Worm (Caenorhabditis elegans) whole organism, L4/young adult: ENCODE measurements around the gene cdh-10.

Experiments
- W03F9.2 ChIP-seq: fragments of 150-350 bp; optimal IDR thresholded peaks from 2 replicates; lab custom pipeline; 2014; ENCODE audit warnings: missing biosample characterization, missing genetic modification characterization
- dao-5 ChIP-seq: sonication (generic microtip); optimal IDR thresholded peaks from 2 replicates; lab custom pipeline; 2016; ENCODE audit warnings: missing genotype, missing genetic modification characterization, moderate library complexity, missing compliant biosample characterization
- him-1 ChIP-seq: sonication (generic microtip); optimal IDR thresholded peaks from 2 replicates; lab custom pipeline; 2016; ENCODE audit warnings: missing genotype, missing genetic modification reagents, missing genetic modification characterization, missing compliant biosample characterization

The cdh-10 gene

ce11 chrIV:2463311-2463710 lies at the start of gene cdh-10:
TSS of gene cdh-10 (minus strand) at chrIV:2463369.
- TF ChIP-seq dao-5 (tag; lab: Kevin White, UChicago) (no peak), W03F9.2 (tag; lab: Kevin White, UChicago) (no peak), him-1 (tag; lab: Kevin White, UChicago) (no peak)

ce11 chrIV:2507824-2508223 lies 44.7 kb upstream of the cdh-10 start, which contains the start of gene Y69A2AR.22:
TSS of gene Y69A2AR.22 (minus strand) at chrIV:2507924.
- TF ChIP-seq him-1 (tag; lab: Kevin White, UChicago), result no peak
- TF ChIP-seq W03F9.2 (tag; lab: Kevin White, UChicago), result no peak

ce11 chrIV:2497615-2498183 lies 34.5 kb upstream of the cdh-10 start, which contains the start of gene Y69A2AR.16:
TSS of gene Y69A2AR.16 (plus strand) at chrIV:2497803.
- TF ChIP-seq dao-5 (tag; lab: Kevin White, UChicago), result no peak
- no peak for TF ChIP-seq W03F9.2 (tag; lab: Kevin White, UChicago)
- TF ChIP-seq him-1 (tag; lab: Kevin White, UChicago), result no peak

- TF ChIP-seq him-1 (tag; lab: Kevin White, UChicago) (no peak), W03F9.2 (tag; lab: Kevin White, UChicago) (no peak), dao-5 (tag; lab: Kevin White, UChicago) (no peak)
Measured at ce11 chrIV:2496084-2496483, 32.9 kb upstream of the cdh-10 start.

ce11 chrIV:2495118-2495785 lies 32.1 kb upstream of the cdh-10 start, which contains the start of the genes ccdc-12 and Y69A2AR.18:
TSS of gene ccdc-12 (minus strand) at chrIV:2495174.
TSS of gene Y69A2AR.18 (plus strand) at chrIV:2495735.
- TF ChIP-seq W03F9.2 (tag; lab: Kevin White, UChicago) (no peak), him-1 (tag; lab: Kevin White, UChicago) (no peak), dao-5 (tag; lab: Kevin White, UChicago) (no peak)

- TF ChIP-seq him-1 (tag; lab: Kevin White, UChicago) (no peak), dao-5 (tag; lab: Kevin White, UChicago) (no peak), W03F9.2 (tag; lab: Kevin White, UChicago) (no peak)
Measured at ce11 chrIV:2488520-2488919, 25.4 kb upstream of the cdh-10 start, which contains the start of gene Y69A2AR.19. TSS of gene Y69A2AR.19 (plus strand) at chrIV:2488820.

ce11 chrIV:2481955-2482354 lies 18.8 kb upstream of the cdh-10 start, which contains the start of gene Y69A2AL.2:
TSS of gene Y69A2AL.2 (plus strand) at chrIV:2482255.
- TF ChIP-seq dao-5 (tag; lab: Kevin White, UChicago) (no peak), him-1 (tag; lab: Kevin White, UChicago) (no peak), W03F9.2 (tag; lab: Kevin White, UChicago) (no peak)

ce11 chrIV:2476386-2476785 lies 13.2 kb upstream of the cdh-10 start, which contains the start of gene grd-16:
TSS of gene grd-16 (plus strand) at chrIV:2476686.
- TF ChIP-seq dao-5 (tag; lab: Kevin White, UChicago) (no peak), him-1 (tag; lab: Kevin White, UChicago) (no peak), W03F9.2 (tag; lab: Kevin White, UChicago) (no peak)

- TF ChIP-seq dao-5 (tag; lab: Kevin White, UChicago) (no peak), him-1 (tag; lab: Kevin White, UChicago) (no peak), W03F9.2 (tag; lab: Kevin White, UChicago) (no peak)
Measured at ce11 chrIV:2470114-2470513, 6.9 kb upstream of the cdh-10 start, which contains the start of gene ilys-1. TSS of gene ilys-1 (plus strand) at chrIV:2470414.

ce11 chrIV:2467378-2467777 lies 4.2 kb upstream of the cdh-10 start, which contains the start of gene ilys-2:
TSS of gene ilys-2 (plus strand) at chrIV:2467678.
- no peak for TF ChIP-seq W03F9.2 (tag; lab: Kevin White, UChicago)
- no peak for TF ChIP-seq dao-5 (tag; lab: Kevin White, UChicago)
- TF ChIP-seq him-1 (tag; lab: Kevin White, UChicago), result no peak

ce11 chrIV:2466249-2466648 lies 3.1 kb upstream of the cdh-10 start:
- TF ChIP-seq W03F9.2 (tag; lab: Kevin White, UChicago), result no peak
- no peak for TF ChIP-seq him-1 (tag; lab: Kevin White, UChicago)
- no peak for TF ChIP-seq dao-5 (tag; lab: Kevin White, UChicago)

ce11 chrIV:2464156-2464555 lies 987 bp upstream of the cdh-10 start, which contains the start of gene ilys-3:
TSS of gene ilys-3 (plus strand) at chrIV:2464456.
- no peak for TF ChIP-seq dao-5 (tag; lab: Kevin White, UChicago)
- no peak for TF ChIP-seq him-1 (tag; lab: Kevin White, UChicago)
- TF ChIP-seq W03F9.2 (tag; lab: Kevin White, UChicago), result no peak

ce11 chrIV:2461396-2461795 lies 1.8 kb downstream of the cdh-10 start:
- TF ChIP-seq him-1 (tag; lab: Kevin White, UChicago) (no peak), W03F9.2 (tag; lab: Kevin White, UChicago) (no peak), dao-5 (tag; lab: Kevin White, UChicago) (no peak)
